Fruit fly (Drosophila melanogaster): ENCODE results near the gene CG5946.
A peak's percentile ranks its signal among the peaks of the same experiment; 100 is the strongest.

CG5946 gene

DNA sequence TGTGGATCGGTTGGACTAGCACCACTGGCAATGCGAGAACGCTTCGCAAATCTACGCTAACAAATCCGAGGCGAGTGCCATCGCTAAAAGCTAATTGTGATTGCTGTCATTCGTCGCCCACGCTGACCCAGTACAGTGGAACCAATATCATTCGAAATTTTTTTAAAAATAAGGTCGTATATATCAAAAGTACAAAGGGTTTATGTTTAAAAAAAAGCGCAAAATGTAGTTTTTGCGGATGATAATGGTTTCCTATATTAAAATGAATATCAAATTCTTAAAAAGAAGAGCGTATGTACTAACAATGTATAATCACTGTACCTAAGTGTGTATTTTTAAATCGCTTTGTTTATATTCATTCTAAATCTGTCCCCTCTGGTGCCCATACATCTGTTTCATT is 36.8 kb downstream of the CG5946 start (continued):
- TF ChIP-seq CG33557 (GFP tag; optimal IDR thresholded peaks at IDR 0.05), result no peak
- TF ChIP-seq pzg (GFP tag; optimal IDR thresholded peaks at IDR 0.05), result no peak
- TF ChIP-seq seq (GFP tag; IDR thresholded peaks at IDR 0.05), result peak; percentile 62; the same call in 1 of the 2 replicates
- no peak for TF ChIP-seq eyg (GFP tag; optimal IDR thresholded peaks at IDR 0.05)
- no peak for TF ChIP-seq maf-S (GFP tag; optimal IDR thresholded peaks at IDR 0.05)
- peak; percentile 28 for TF ChIP-seq HHEX (GFP tag; optimal IDR thresholded peaks at IDR 0.05)
- TF ChIP-seq CG13296 (GFP tag; optimal IDR thresholded peaks at IDR 0.05), result peak; percentile 60
- no peak for TF ChIP-seq cg (GFP tag; optimal IDR thresholded peaks at IDR 0.05)
- no peak for TF ChIP-seq eve (GFP tag; optimal IDR thresholded peaks at IDR 0.05)
- no peak for TF ChIP-seq Tbp (GFP tag; optimal IDR thresholded peaks at IDR 0.05)
- no peak for TF ChIP-seq Nf-YA (GFP tag; IDR thresholded peaks at IDR 0.05)
- no peak for TF ChIP-seq CG10654 (GFP tag; optimal IDR thresholded peaks at IDR 0.05)
- no peak for TF ChIP-seq CG11093 (GFP tag; IDR thresholded peaks at IDR 0.05)
- TF ChIP-seq kni (GFP tag; optimal IDR thresholded peaks at IDR 0.05), result no peak
- no peak for TF ChIP-seq CG7963 (GFP tag; IDR thresholded peaks at IDR 0.05; ENCODE audit: partially characterized antibody)
- no peak for TF ChIP-seq aop (GFP tag; IDR thresholded peaks at IDR 0.05)
- TF ChIP-seq onecut (GFP tag; IDR thresholded peaks at IDR 0.05), result no peak
- 0 out of 2 replicates have a peak, but pooled peaks have one; percentile 9 for TF ChIP-seq ssp (GFP tag; IDR thresholded peaks at IDR 0.05)
- TF ChIP-seq zfh2 (GFP tag; optimal IDR thresholded peaks at IDR 0.05), result peak; percentile 15
- no peak for TF ChIP-seq sd (tag; optimal IDR thresholded peaks at IDR 0.05)
- no peak for TF ChIP-seq pfk (GFP tag; optimal IDR thresholded peaks at IDR 0.05)
- peak; percentile 29 for TF ChIP-seq CG10209 (GFP tag; optimal IDR thresholded peaks at IDR 0.05)
- peak; percentile 40; the same call in 1 of the 3 replicates for TF ChIP-seq CG11695 (GFP tag; IDR thresholded peaks at IDR 0.05)
- TF ChIP-seq Doc2 (GFP tag; IDR thresholded peaks at IDR 0.05), result no peak
- TF ChIP-seq Sin3A (optimal IDR thresholded peaks at IDR 0.05), result no peak
- TF ChIP-seq CG15601 (tag; optimal IDR thresholded peaks at IDR 0.05), result no peak
- no peak for TF ChIP-seq zen (tag; optimal IDR thresholded peaks at IDR 0.05)
- TF ChIP-seq Asciz (GFP tag; optimal IDR thresholded peaks at IDR 0.05), result no peak
- TF ChIP-seq CG10959 (GFP tag; IDR thresholded peaks at IDR 0.05), result no peak
- peak; percentile 60; the same call in 1 of the 2 replicates for TF ChIP-seq lmd (GFP tag; IDR thresholded peaks at IDR 0.05)
- TF ChIP-seq sob (GFP tag; IDR thresholded peaks at IDR 0.05), result peak; percentile 62; the same call in 1 of the 2 replicates
- peak; percentile 41 for TF ChIP-seq Xbp1 (GFP tag; optimal IDR thresholded peaks at IDR 0.05)
- no peak for TF ChIP-seq Atf-2 (GFP tag; optimal IDR thresholded peaks at IDR 0.05)
- peak in 1 of 2 experiments; percentile 7 for TF ChIP-seq Pdp1 (GFP tag; optimal IDR thresholded peaks at IDR 0.05)
- TF ChIP-seq CG1792 (GFP tag; optimal IDR thresholded peaks at IDR 0.05), result no peak
- TF ChIP-seq twi (tag; optimal IDR thresholded peaks at IDR 0.05), result no peak
- TF ChIP-seq Hr78 (GFP tag; optimal IDR thresholded peaks at IDR 0.05), result no peak
- peak; percentile 13 for TF ChIP-seq Chrac-16 (GFP tag; optimal IDR thresholded peaks at IDR 0.05)
- TF ChIP-seq CG34422 (GFP tag; IDR thresholded peaks at IDR 0.05), result 0 out of 3 replicates have a peak, but pooled peaks have one; percentile 31
- TF ChIP-seq NC2α (GFP tag; optimal IDR thresholded peaks at IDR 0.05), result no peak
- peak; percentile 74 for TF ChIP-seq Sox102F (GFP tag; optimal IDR thresholded peaks at IDR 0.05)
- no peak for TF ChIP-seq MTF-1 (GFP tag; optimal IDR thresholded peaks at IDR 0.05; ENCODE audit: borderline replicate concordance)
- TF ChIP-seq CG9437 (GFP tag; optimal IDR thresholded peaks at IDR 0.05), result no peak
- TF ChIP-seq Fer1 (GFP tag; optimal IDR thresholded peaks at IDR 0.05), result no peak
- TF ChIP-seq wor (GFP tag; IDR thresholded peaks at IDR 0.05), result 0 out of 2 replicates have a peak, but pooled peaks have one; percentile 28
- no peak for TF ChIP-seq hth (optimal IDR thresholded peaks at IDR 0.05)
- peak; percentile 82 for TF ChIP-seq grau (tag; optimal IDR thresholded peaks at IDR 0.05)
- peak; percentile 47; the same call in 1 of the 2 replicates for TF ChIP-seq CG32767 (GFP tag; IDR thresholded peaks at IDR 0.05)
- no peak for TF ChIP-seq fd64A (GFP tag; optimal IDR thresholded peaks at IDR 0.05)
- TF ChIP-seq CG4424 (GFP tag; optimal IDR thresholded peaks at IDR 0.05), result peak; percentile 1
- TF ChIP-seq CG12769 (tag; optimal IDR thresholded peaks at IDR 0.05), result no peak

Data from whole organism, embryonic.